Worm (Caenorhabditis elegans) whole organism, young adult: Measurements from ENCODE around the gene dnj-1.

Experiments
- egl-18 ChIP-seq: fragments of 200-800 bp; sonication (Bioruptor generic); IDR thresholded peaks from 2 replicates; pipeline ENCODE4 v1.3.6; 2022; ENCODE audit warnings: missing genetic modification reagents, missing genetic modification characterization, missing compliant biosample characterization
- rpc-1 ChIP-seq, 2 experiments: fragments of 150-350 bp in 1 of 2; sonication (generic microtip) in 1 of 2; optimal IDR thresholded peaks; 2 replicates each; lab custom pipeline; 2014 to 2018; ENCODE audit warnings: missing biosample characterization in 1 of 2, missing genetic modification characterization in 1 of 2, missing genetic modification reagents in 1 of 2, missing genotype in 1 of 2
- tbx-9 ChIP-seq: sonication (generic microtip); optimal IDR thresholded peaks from 2 replicates; lab custom pipeline; 2016; ENCODE audit warnings: borderline replicate concordance, missing genetic modification characterization, inconsistent platforms, missing compliant biosample characterization
- unc-62 ChIP-seq: fragments of 150-350 bp; optimal IDR thresholded peaks from 2 replicates; lab custom pipeline; 2014; ENCODE audit warnings: missing biosample characterization, missing genetic modification reagents, missing genetic modification characterization

ce11 chrIV:11311484-11311883 lies 12.6 kb downstream of the dnj-1 start:
- TF ChIP-seq egl-18 (GFP tag; lab: Robert Waterston, UW) = no peak
- no peak for TF ChIP-seq unc-62
- TF ChIP-seq tbx-9 (tag; lab: Kevin White, UChicago) = no peak
- no peak for TF ChIP-seq rpc-1 (optimal IDR thresholded peaks at IDR 0.05; lab: Kevin White, UChicago)
- TF ChIP-seq rpc-1 (tag; optimal IDR thresholded peaks at IDR 0.05; lab: Kevin White, UChicago) = no peak
